Worm (Caenorhabditis elegans) whole organism, early embryonic: ENCODE data around the gene exc-7.

Experiments
- B0310.2 ChIP-seq: sonication (generic microtip); optimal IDR thresholded peaks from 2 replicates; lab custom pipeline; 2016; ENCODE audit warnings: mild to moderate bottlenecking, missing genetic modification characterization, missing compliant biosample characterization
- ama-1 ChIP-seq: fragments of 150-350 bp; optimal IDR thresholded peaks from 2 replicates; lab custom pipeline; 2014
- pes-1 ChIP-seq: fragments of 200-800 bp; sonication (Bioruptor generic); IDR thresholded peaks from 2 replicates; pipeline ENCODE4 v1.3.6; 2022; ENCODE audit warnings: missing genetic modification reagents, missing genetic modification characterization, missing compliant biosample characterization
- sea-1 ChIP-seq: fragments of 200-800 bp; sonication (Bioruptor generic); conservative IDR thresholded peaks from 2 replicates; pipeline ENCODE4 v1.3.6; 2022; ENCODE audit warnings: missing genetic modification characterization, missing compliant biosample characterization

DNA sequence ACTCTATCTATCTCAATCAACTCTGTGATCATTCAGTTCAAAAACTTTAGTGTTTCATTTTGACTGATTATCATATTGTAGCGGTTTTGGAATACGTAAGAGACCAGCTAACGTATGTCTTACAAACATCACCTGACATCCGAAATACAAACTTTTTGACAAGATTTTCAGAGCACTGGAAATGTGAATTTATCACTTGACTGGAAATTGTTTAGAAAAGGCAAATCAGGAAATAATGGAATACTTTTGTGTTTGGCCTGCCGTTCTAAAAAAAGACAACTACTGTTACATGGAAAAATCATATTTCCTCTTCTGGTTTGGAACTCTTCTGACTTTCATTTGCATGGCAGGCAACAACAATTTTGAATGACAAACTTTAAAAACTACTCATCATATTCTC is 24.2 kb upstream of the exc-7 start, which contains the start of gene F35H8.12:
- TF ChIP-seq ama-1 (lab: Kevin White, UChicago) (no peak), sea-1 (GFP tag; lab: Robert Waterston, UW) (no peak), B0310.2 (tag; lab: Kevin White, UChicago) (no peak), pes-1 (no peak)
